Fruit fly (Drosophila melanogaster) whole organism, embryonic: ENCODE data around the gene CG2608.

ENCODE experiments used
- Abd-B ChIP-seq: fragments of 200-800 bp; sonication (Bioruptor generic); optimal IDR thresholded peaks from 2 replicates; lab custom pipeline; 2018; ENCODE audit warnings: missing biosample characterization, mild to moderate bottlenecking, missing genetic modification characterization, moderate library complexity
- Atf3 ChIP-seq: fragments of 200-800 bp; sonication (Bioruptor generic); optimal IDR thresholded peaks from 3 replicates; lab custom pipeline; 2016; ENCODE audit warnings: missing biosample characterization, missing genetic modification characterization
- CG11696 ChIP-seq: fragments of 200-800 bp; sonication (Bioruptor generic); IDR thresholded peaks from 2 replicates; pipeline ENCODE4 v1.3.6; 2022; ENCODE audit warnings: missing biosample characterization, missing genetic modification characterization
- CG12071 ChIP-seq: fragments of 200-800 bp; sonication (Bioruptor generic); optimal IDR thresholded peaks from 3 replicates; lab custom pipeline; 2018; ENCODE audit warnings: missing biosample characterization, mild to moderate bottlenecking, missing genetic modification characterization
- CG12155 ChIP-seq: fragments of 200-800 bp; sonication (Bioruptor generic); optimal IDR thresholded peaks from 3 replicates; lab custom pipeline; 2016; ENCODE audit warnings: missing biosample characterization, missing genetic modification characterization
- CG13775 ChIP-seq: fragments of 200-800 bp; sonication (Bioruptor generic); optimal IDR thresholded peaks from 3 replicates; lab custom pipeline; 2017; ENCODE audit warnings: missing biosample characterization, mild to moderate bottlenecking, missing genetic modification characterization
- CG14050 ChIP-seq: fragments of 200-800 bp; sonication (Bioruptor generic); IDR thresholded peaks from 3 replicates; pipeline ENCODE4 v1.3.6; 2022; ENCODE audit warnings: missing biosample characterization, missing genetic modification characterization
- CG15479 ChIP-seq: fragments of 200-800 bp; sonication (Bioruptor generic); optimal IDR thresholded peaks from 3 replicates; lab custom pipeline; 2019; ENCODE audit warnings: missing biosample characterization, mild to moderate bottlenecking, missing genetic modification characterization, moderate library complexity
- CG15601 ChIP-seq: fragments of 200-800 bp; sonication (Bioruptor generic); optimal IDR thresholded peaks from 3 replicates; lab custom pipeline; 2019; ENCODE audit warnings: missing biosample characterization, mild to moderate bottlenecking, missing genetic modification characterization, moderate library complexity
- CG15696 ChIP-seq: fragments of 200-800 bp; sonication (Bioruptor generic); optimal IDR thresholded peaks from 2 replicates; lab custom pipeline; 2019; ENCODE audit warnings: missing biosample characterization, mild to moderate bottlenecking, missing genetic modification characterization, moderate library complexity
- CG16863 ChIP-seq: fragments of 200-800 bp; sonication (Bioruptor generic); optimal IDR thresholded peaks from 3 replicates; lab custom pipeline; 2016; ENCODE audit warnings: missing biosample characterization, missing genetic modification characterization
- CG2202 ChIP-seq: fragments of 200-800 bp; sonication (Bioruptor generic); optimal IDR thresholded peaks from 2 replicates; lab custom pipeline; 2018; ENCODE audit warnings: missing biosample characterization, mild to moderate bottlenecking, missing genetic modification characterization
- CG32532 ChIP-seq: fragments of 200-800 bp; sonication (Bioruptor generic); IDR thresholded peaks from 2 replicates; pipeline ENCODE4 v1.3.6; 2022; ENCODE audit warnings: missing biosample characterization, missing genetic modification characterization
- CG3726 ChIP-seq: fragments of 200-800 bp; sonication (Bioruptor generic); IDR thresholded peaks from 3 replicates; pipeline ENCODE4, ENCODE4 v1.3.6; 2022; ENCODE audit warnings: missing biosample characterization, missing genetic modification characterization
- CG4424 ChIP-seq: fragments of 200-800 bp; sonication (Bioruptor generic); optimal IDR thresholded peaks from 3 replicates; lab custom pipeline; 2016; ENCODE audit warnings: missing biosample characterization, missing genetic modification characterization
- CG6272 ChIP-seq: fragments of 200-800 bp; sonication (Bioruptor generic); IDR thresholded peaks from 2 replicates; pipeline ENCODE4 v1.3.6; 2022; ENCODE audit warnings: missing biosample characterization, missing genetic modification characterization
- CG7928 ChIP-seq: fragments of 200-800 bp; sonication (Bioruptor generic); optimal IDR thresholded peaks from 2 replicates; lab custom pipeline; 2017; ENCODE audit warnings: missing biosample characterization, mild to moderate bottlenecking, missing genetic modification characterization
- Camta ChIP-seq: fragments of 200-800 bp; sonication (Bioruptor generic); optimal IDR thresholded peaks from 2 replicates; lab custom pipeline; 2016; ENCODE audit warnings: missing biosample characterization, missing genetic modification characterization
- Deaf1 ChIP-seq: fragments of 200-800 bp; optimal IDR thresholded peaks from 3 replicates; lab custom pipeline; 2019; ENCODE audit warnings: missing biosample characterization, mild to moderate bottlenecking, missing genetic modification characterization, moderate library complexity
- Jarid2 ChIP-seq: fragments of 200-800 bp; sonication (Bioruptor generic); optimal IDR thresholded peaks from 3 replicates; lab custom pipeline; 2017; ENCODE audit warnings: mild to moderate bottlenecking, missing biosample characterization, missing genetic modification reagents, missing genetic modification characterization
- MBD-R2 ChIP-seq: fragments of 200-800 bp; sonication (Bioruptor generic); IDR thresholded peaks from 2 replicates; pipeline ENCODE4 v1.3.6; 2022; ENCODE audit warnings: missing biosample characterization, missing genetic modification characterization
- Oli ChIP-seq: fragments of 200-800 bp; sonication (Bioruptor generic); optimal IDR thresholded peaks from 2 replicates; lab custom pipeline; 2018; ENCODE audit warnings: missing biosample characterization, mild to moderate bottlenecking, missing genetic modification characterization, moderate library complexity
- Ptx1 ChIP-seq: fragments of 200-800 bp; sonication (Bioruptor generic); IDR thresholded peaks from 2 replicates; pipeline ENCODE4 v1.3.6; 2022; ENCODE audit warnings: missing biosample characterization, missing genetic modification characterization
- Tbp ChIP-seq: fragments of >200 bp; optimal IDR thresholded peaks from 2 replicates; lab custom pipeline; 2018; ENCODE audit warnings: missing biosample characterization, missing genetic modification characterization
- Xrp1 ChIP-seq: fragments of 200-800 bp; sonication (Bioruptor generic); IDR thresholded peaks from 2 replicates; pipeline ENCODE4 v1.3.6; 2022; ENCODE audit warnings: missing biosample characterization, missing genetic modification characterization
- YL-1 ChIP-seq: fragments of 200-800 bp; sonication (Bioruptor generic); optimal IDR thresholded peaks from 3 replicates; lab custom pipeline; 2017; ENCODE audit warnings: missing biosample characterization, mild to moderate bottlenecking, missing genetic modification characterization
- abd-A ChIP-seq: fragments of 200-800 bp; sonication (Bioruptor generic); optimal IDR thresholded peaks from 3 replicates; lab custom pipeline; 2019; ENCODE audit warnings: missing biosample characterization, mild to moderate bottlenecking, missing genetic modification characterization, moderate library complexity
- amos ChIP-seq: fragments of 200-800 bp; sonication (Bioruptor generic); IDR thresholded peaks from 2 replicates; pipeline ENCODE4 v1.3.6; 2022; ENCODE audit warnings: missing biosample characterization, missing genetic modification characterization; ENCODE audit not compliant: partially characterized antibody
- ap ChIP-seq: fragments of 200-800 bp; sonication (Bioruptor generic); IDR thresholded peaks from 2 replicates; pipeline ENCODE4 v1.3.6; 2022; ENCODE audit warnings: missing biosample characterization, missing genetic modification characterization
- ara ChIP-seq: fragments of 200-800 bp; sonication (Bioruptor generic); IDR thresholded peaks from 2 replicates; pipeline ENCODE4 v1.3.6; 2022; ENCODE audit warnings: missing biosample characterization, missing genetic modification characterization
- chinmo ChIP-seq: fragments of 200-800 bp; sonication (Bioruptor generic); IDR thresholded peaks from 4 replicates; pipeline ENCODE4 v1.3.6; 2022; ENCODE audit warnings: missing biosample characterization, missing genetic modification characterization; ENCODE audit not compliant: partially characterized antibody
- crc ChIP-seq: fragments of 200-800 bp; sonication (Bioruptor generic); optimal IDR thresholded peaks from 2 replicates; lab custom pipeline; 2016; ENCODE audit warnings: missing biosample characterization, missing genetic modification characterization
- da ChIP-seq: fragments of 200-800 bp; sonication (Bioruptor generic); optimal IDR thresholded peaks from 2 replicates; lab custom pipeline; 2016; ENCODE audit warnings: missing biosample characterization, missing genetic modification characterization
- dmrt99B ChIP-seq: fragments of 200-800 bp; sonication (Bioruptor generic); optimal IDR thresholded peaks from 2 replicates; lab custom pipeline; 2018; ENCODE audit warnings: missing biosample characterization, mild to moderate bottlenecking, missing genetic modification characterization, moderate library complexity
- fu2 ChIP-seq: fragments of 200-800 bp; sonication (Bioruptor generic); optimal IDR thresholded peaks from 2 replicates; lab custom pipeline; 2016; ENCODE audit warnings: missing biosample characterization, missing genetic modification characterization
- ind ChIP-seq: fragments of 200-800 bp; sonication (Bioruptor generic); optimal IDR thresholded peaks from 3 replicates; lab custom pipeline; 2016; ENCODE audit warnings: missing biosample characterization, missing genetic modification characterization
- jigr1 ChIP-seq: fragments of 200-800 bp; sonication (Bioruptor generic); IDR thresholded peaks from 3 replicates; pipeline ENCODE4 v1.3.6; 2022; ENCODE audit warnings: missing biosample characterization, missing genetic modification characterization
- lmd ChIP-seq: fragments of 200-800 bp; sonication (Bioruptor generic); IDR thresholded peaks from 2 replicates; pipeline ENCODE4 v1.3.6; 2022; ENCODE audit warnings: missing biosample characterization, missing genetic modification characterization
- nerfin-1 ChIP-seq: fragments of 200-800 bp; sonication (Bioruptor generic); optimal IDR thresholded peaks from 3 replicates; lab custom pipeline; 2019; ENCODE audit warnings: missing biosample characterization, mild to moderate bottlenecking, missing genetic modification characterization, moderate library complexity
- nom ChIP-seq: fragments of 200-800 bp; sonication (Bioruptor generic); optimal IDR thresholded peaks from 2 replicates; lab custom pipeline; 2017; ENCODE audit warnings: missing biosample characterization, missing genetic modification characterization, mild to moderate bottlenecking, moderate library complexity, missing genetic modification reagents
- peb ChIP-seq: fragments of 200-800 bp; sonication (Bioruptor generic); IDR thresholded peaks from 2 replicates; pipeline ENCODE4 v1.3.6; 2022; ENCODE audit warnings: missing biosample characterization, missing genetic modification characterization
- pita ChIP-seq: fragments of 200-800 bp; sonication (Bioruptor generic); optimal IDR thresholded peaks from 2 replicates; lab custom pipeline; 2017; ENCODE audit warnings: missing biosample characterization, mild to moderate bottlenecking, missing genetic modification characterization
- pros ChIP-seq: fragments of 200-800 bp; sonication (Bioruptor generic); optimal IDR thresholded peaks from 3 replicates; lab custom pipeline; 2019; ENCODE audit warnings: missing biosample characterization, mild to moderate bottlenecking, missing genetic modification characterization, moderate library complexity
- pum ChIP-seq: fragments of 200-800 bp; sonication (Bioruptor generic); optimal IDR thresholded peaks from 2 replicates; lab custom pipeline; 2016; ENCODE audit warnings: missing biosample characterization, missing genetic modification characterization
- ranshi ChIP-seq: fragments of 200-800 bp; sonication (Bioruptor generic); IDR thresholded peaks from 2 replicates; pipeline ENCODE4 v1.3.6; 2022; ENCODE audit warnings: missing biosample characterization, missing genetic modification characterization
- schlank ChIP-seq: fragments of 200-800 bp; sonication (Bioruptor generic); optimal IDR thresholded peaks from 2 replicates; lab custom pipeline; 2018; ENCODE audit warnings: missing biosample characterization, mild to moderate bottlenecking, missing genetic modification characterization
- sima ChIP-seq: fragments of 200-800 bp; sonication (Bioruptor generic); optimal IDR thresholded peaks from 2 replicates; lab custom pipeline; 2016; ENCODE audit warnings: missing biosample characterization, missing genetic modification characterization
- ttk ChIP-seq: fragments of 200-800 bp; sonication (Bioruptor generic); IDR thresholded peaks from 2 replicates; pipeline ENCODE4 v2.1.2; 2022; ENCODE audit warnings: missing biosample characterization, missing genetic modification characterization
- twi ChIP-seq: fragments of 200-800 bp; optimal IDR thresholded peaks from 2 replicates; lab custom pipeline; 2019; ENCODE audit warnings: missing biosample characterization, mild to moderate bottlenecking, missing genetic modification characterization, moderate library complexity
- vfl ChIP-seq: fragments of 200-800 bp; sonication (Bioruptor generic); optimal IDR thresholded peaks from 2 replicates; lab custom pipeline; 2016; ENCODE audit warnings: missing biosample characterization, missing genetic modification characterization
- wor ChIP-seq: fragments of 200-800 bp; sonication (Bioruptor generic); IDR thresholded peaks from 2 replicates; pipeline ENCODE4 v1.3.6; 2022; ENCODE audit warnings: missing biosample characterization, missing genetic modification characterization

Gene CG2608

DNA sequence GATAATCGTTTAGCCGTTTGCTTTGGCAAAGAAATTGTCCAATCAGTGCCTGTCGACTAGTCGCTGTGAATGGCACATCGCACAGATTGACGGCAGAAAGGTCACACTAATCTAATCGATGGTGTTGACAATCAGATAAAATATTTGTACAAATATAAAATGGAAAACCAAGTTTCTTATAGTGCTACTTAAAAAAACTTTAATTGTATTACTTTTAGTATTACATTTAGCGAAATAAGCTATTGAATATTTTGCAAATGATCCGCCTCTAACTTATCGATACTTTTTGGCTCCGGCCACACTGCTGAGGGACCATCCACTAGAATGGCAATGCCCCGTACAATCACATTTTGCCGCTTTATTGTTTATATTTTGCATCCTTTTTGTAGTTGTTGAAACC, 10.5 kb downstream of the CG2608 start, which contains the start of the genes brun and CG2614 (continued):
- TF ChIP-seq pita (GFP tag; lab: Kevin White, UChicago) (no peak), CG15479 (GFP tag; lab: Kevin White, UChicago) (no peak), Camta (GFP tag; lab: Kevin White, UChicago) (peak; percentile 68), Abd-B (GFP tag; lab: Kevin White, UChicago) (no peak), CG15601 (tag; lab: Kevin White, UChicago) (no peak), pum (GFP tag; lab: Kevin White, UChicago) (peak; percentile 76), jigr1 (GFP tag; lab: Robert Waterston, UW) (no peak), nerfin-1 (tag; lab: Kevin White, UChicago) (no peak), CG32532 (GFP tag; lab: Robert Waterston, UW) (peak; percentile 78), crc (GFP tag; lab: Kevin White, UChicago) (peak; percentile 3), CG11696 (no peak), YL-1 (GFP tag; lab: Kevin White, UChicago) (peak; percentile 85), MBD-R2 (GFP tag; lab: Robert Waterston, UW) (peak; percentile 96), ap (GFP tag; lab: Robert Waterston, UW) (peak; percentile 30; the same call in 1 of the 2 replicates), ttk (GFP tag; lab: Robert Waterston, UW) (peak; percentile 38; the same call in 1 of the 2 replicates), ranshi (GFP tag; lab: Robert Waterston, UW) (no peak; the same call in 1 of the 2 replicates), CG4424 (GFP tag; lab: Kevin White, UChicago) (no peak), CG14050 (GFP tag; lab: Robert Waterston, UW) (peak; percentile 61; the same call in 1 of the 3 replicates), CG12155 (GFP tag; lab: Kevin White, UChicago) (peak; percentile 73), CG12071 (GFP tag; lab: Kevin White, UChicago) (no peak), CG15696 (tag; lab: Kevin White, UChicago) (peak; percentile 53), ara (GFP tag; lab: Robert Waterston, UW) (peak; percentile 63; the same call in 1 of the 2 replicates), CG13775 (GFP tag; lab: Kevin White, UChicago) (peak; percentile 84), chinmo (peak; percentile 76; the same call in 2 of the 4 replicates), lmd (GFP tag; lab: Robert Waterston, UW) (peak; percentile 59), da (peak; percentile 47), amos (GFP tag; lab: Robert Waterston, UW) (peak; percentile 82), twi (tag; lab: Kevin White, UChicago) (no peak), nom (no peak), CG7928 (GFP tag; lab: Kevin White, UChicago) (no peak), sima (GFP tag; lab: Kevin White, UChicago) (no peak), Ptx1 (GFP tag; lab: Robert Waterston, UW) (peak; percentile 88), CG16863 (GFP tag; lab: Kevin White, UChicago) (peak; percentile 53), Oli (tag; lab: Kevin White, UChicago) (no peak), schlank (tag; lab: Kevin White, UChicago) (no peak), Xrp1 (GFP tag; lab: Robert Waterston, UW) (peak; percentile 69), abd-A (tag; lab: Kevin White, UChicago) (no peak), CG3726 (GFP tag; lab: Robert Waterston, UW) (peak; percentile 61; the same call in 1 of the 3 replicates), fu2 (GFP tag; lab: Kevin White, UChicago) (peak; percentile 57), ind (peak; percentile 75), wor (GFP tag; lab: Robert Waterston, UW) (peak; percentile 58), Jarid2 (no peak), dmrt99B (tag; lab: Kevin White, UChicago) (no peak), peb (GFP tag; lab: Robert Waterston, UW) (peak; percentile 26; the same call in 1 of the 2 replicates), Deaf1 (tag; lab: Kevin White, UChicago) (no peak), vfl (GFP tag; lab: Kevin White, UChicago) (peak; percentile 78), CG6272 (GFP tag; lab: Robert Waterston, UW) (peak; percentile 82), Atf3 (GFP tag; lab: Kevin White, UChicago) (peak; percentile 60), Tbp (GFP tag; lab: Kevin White, UChicago) (no peak), pros (GFP tag; lab: Kevin White, UChicago) (no peak), CG2202 (tag; lab: Kevin White, UChicago) (peak; percentile 4)
